Worm (Caenorhabditis elegans) whole organism, L2 larva: ENCODE results near the gene cest-32.

Source experiments
- ama-1 ChIP-seq: fragments of 150-350 bp; optimal IDR thresholded peaks from 2 replicates; lab custom pipeline; 2018; ENCODE audit warnings: inconsistent platforms
- lin-13 ChIP-seq: fragments of 150-350 bp; optimal IDR thresholded peaks from 2 replicates; lab custom pipeline; 2014; ENCODE audit warnings: missing biosample characterization, missing genetic modification reagents, missing genetic modification characterization
- snpc-4 ChIP-seq: fragments of 150-350 bp; optimal IDR thresholded peaks from 2 replicates; lab custom pipeline; 2014; ENCODE audit warnings: missing biosample characterization, missing genetic modification characterization

DNA sequence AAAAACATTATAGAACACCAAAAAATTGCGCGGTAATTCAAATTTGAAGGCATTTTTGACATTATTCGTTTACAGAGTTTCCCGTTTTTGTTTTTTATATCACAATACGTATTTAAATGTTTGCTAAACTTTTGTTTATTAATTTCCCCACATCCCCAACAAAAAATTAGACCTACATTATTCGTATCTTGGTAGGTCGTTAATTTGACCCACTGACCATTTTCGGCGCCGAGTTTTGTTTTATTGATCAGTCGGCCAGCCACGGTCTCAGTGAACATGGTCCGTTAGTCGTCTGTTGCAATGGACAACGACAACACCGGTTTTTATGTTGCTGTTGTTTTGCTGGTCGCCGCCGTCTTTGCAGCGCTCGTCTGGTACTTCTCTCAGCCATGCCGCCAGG is 6.2 kb upstream of the cest-32 start, which contains the start of gene B0238.15:
- TF ChIP-seq lin-13 (GFP tag; lab: Kevin White, UChicago) (no peak), snpc-4 (tag; lab: Kevin White, UChicago) (no peak), ama-1 (lab: Kevin White, UChicago) (no peak)
